Worm (Caenorhabditis elegans) whole organism, midembryonic: Measurements from ENCODE around the gene C52A11.3.

Experiments
- flt-1 ChIP-seq: fragments of 200-800 bp; sonication (Bioruptor generic); IDR thresholded peaks from 2 replicates; pipeline ENCODE4 v1.3.6; 2022; ENCODE audit warnings: missing genetic modification characterization, missing compliant biosample characterization
- tab-1 ChIP-seq: fragments of 200-800 bp; sonication (Bioruptor generic); IDR thresholded peaks from 2 replicates; pipeline ENCODE4 v1.3.6; 2022; ENCODE audit warnings: missing genetic modification characterization, missing compliant biosample characterization

ce11 chrII:10714262-10714933 is 22.8 kb upstream of the C52A11.3 start, which contains the start of the genes dph-2 and C09G5.7:
- TF ChIP-seq flt-1 (GFP tag; lab: Robert Waterston, UW) (no peak), tab-1 (no peak)
